Fruit fly (Drosophila melanogaster): ENCODE measurements around the gene Ugt302E1.

Ugt302E1 gene

dm6 chr3R:11198062-11198472, 43.6 kb downstream of the Ugt302E1 start (continued):
- no peak for TF ChIP-seq Ravus (GFP tag; IDR thresholded peaks at IDR 0.05)
- no peak for TF ChIP-seq CG18764 (GFP tag; optimal IDR thresholded peaks at IDR 0.05)
- no peak for TF ChIP-seq CTCF (GFP tag; optimal IDR thresholded peaks at IDR 0.05)
- no peak for TF ChIP-seq maf-S (GFP tag; optimal IDR thresholded peaks at IDR 0.05)
- no peak for TF ChIP-seq fu2 (GFP tag; optimal IDR thresholded peaks at IDR 0.05)
- no peak for TF ChIP-seq Tbp (GFP tag; optimal IDR thresholded peaks at IDR 0.05)
- TF ChIP-seq CG13123 (GFP tag; optimal IDR thresholded peaks at IDR 0.05): no peak
- TF ChIP-seq Dbx (GFP tag; IDR thresholded peaks at IDR 0.05): no peak
- no peak for TF ChIP-seq CG12659 (GFP tag; optimal IDR thresholded peaks at IDR 0.05)
- no peak for TF ChIP-seq ro (GFP tag; IDR thresholded peaks at IDR 0.05)
- TF ChIP-seq chif (GFP tag; optimal IDR thresholded peaks at IDR 0.05): no peak
- TF ChIP-seq ERR (GFP tag; optimal IDR thresholded peaks at IDR 0.05): no peak
- no peak for TF ChIP-seq CG1792 (GFP tag; optimal IDR thresholded peaks at IDR 0.05)
- no peak for TF ChIP-seq CG10274 (GFP tag; optimal IDR thresholded peaks at IDR 0.05)
- TF ChIP-seq crp (GFP tag; optimal IDR thresholded peaks at IDR 0.05): no peak
- TF ChIP-seq Dek (tag; optimal IDR thresholded peaks at IDR 0.05): no peak
- TF ChIP-seq abd-A (tag; optimal IDR thresholded peaks at IDR 0.05): peak; percentile 78
- no peak for TF ChIP-seq gcm2 (GFP tag; optimal IDR thresholded peaks at IDR 0.05)
- no peak for TF ChIP-seq unpg (GFP tag; optimal IDR thresholded peaks at IDR 0.05)
- TF ChIP-seq aop (GFP tag; IDR thresholded peaks at IDR 0.05): no peak
- no peak for TF ChIP-seq CG8388 (GFP tag; optimal IDR thresholded peaks at IDR 0.05)
- no peak for TF ChIP-seq jigr1 (GFP tag; IDR thresholded peaks at IDR 0.05)
- no peak for TF ChIP-seq sna (GFP tag; IDR thresholded peaks at IDR 0.05; ENCODE audit: partially characterized antibody)
- TF ChIP-seq Lhr (GFP tag; optimal IDR thresholded peaks at IDR 0.05): no peak
- no peak for TF ChIP-seq danr (GFP tag; IDR thresholded peaks at IDR 0.05)
- peak; percentile 36 for TF ChIP-seq CG34376 (GFP tag; optimal IDR thresholded peaks at IDR 0.05)
- TF ChIP-seq CG16779 (GFP tag; IDR thresholded peaks at IDR 0.05): 0 out of 2 replicates have a peak, but pooled peaks have one; percentile 14
- TF ChIP-seq Neu2 (GFP tag; optimal IDR thresholded peaks at IDR 0.05; ENCODE audit: borderline replicate concordance): no peak
- TF ChIP-seq zf30C (GFP tag; optimal IDR thresholded peaks at IDR 0.05): no peak
- TF ChIP-seq tx (GFP tag; optimal IDR thresholded peaks at IDR 0.05): no peak
- no peak for TF ChIP-seq CG10147 (GFP tag; optimal IDR thresholded peaks at IDR 0.05)
- TF ChIP-seq CG11504 (tag; optimal IDR thresholded peaks at IDR 0.05): no peak
- TF ChIP-seq croc (GFP tag; conservative IDR thresholded peaks at IDR 0.05): no peak
- TF ChIP-seq pho (GFP tag; optimal IDR thresholded peaks at IDR 0.05): no peak
- no peak for TF ChIP-seq CG17359 (tag; optimal IDR thresholded peaks at IDR 0.05)
- peak; percentile 54 for TF ChIP-seq ftz-f1 (GFP tag; optimal IDR thresholded peaks at IDR 0.05)
- 0 out of 3 replicates have a peak, but pooled peaks have one; percentile 23 for TF ChIP-seq CG6175 (GFP tag; IDR thresholded peaks at IDR 0.05)
- TF ChIP-seq Aef1 (GFP tag; IDR thresholded peaks at IDR 0.05): no peak
- no peak for TF ChIP-seq CG1024 (GFP tag; IDR thresholded peaks at IDR 0.05)
- no peak for TF ChIP-seq dati (GFP tag; IDR thresholded peaks at IDR 0.05)
- TF ChIP-seq Poxn (GFP tag; IDR thresholded peaks at IDR 0.05): no peak
- no peak for TF ChIP-seq usp (GFP tag; optimal IDR thresholded peaks at IDR 0.05)
- no peak for TF ChIP-seq tgo (GFP tag; IDR thresholded peaks at IDR 0.05)
- TF ChIP-seq CG1647 (GFP tag; optimal IDR thresholded peaks at IDR 0.05): no peak
- TF ChIP-seq insv (GFP tag; optimal IDR thresholded peaks at IDR 0.05): no peak
- TF ChIP-seq CG17186 (GFP tag; optimal IDR thresholded peaks at IDR 0.05): no peak
- no peak for TF ChIP-seq CG3726 (GFP tag; IDR thresholded peaks at IDR 0.05)
- TF ChIP-seq Dref (GFP tag; IDR thresholded peaks at IDR 0.05): no peak
- no peak for TF ChIP-seq Gsc (GFP tag; IDR thresholded peaks at IDR 0.05)
- TF ChIP-seq CG32532 (GFP tag; IDR thresholded peaks at IDR 0.05): peak; percentile 54
- TF ChIP-seq crol (GFP tag; IDR thresholded peaks at IDR 0.05): peak; percentile 99
- no peak for TF ChIP-seq CG12744 (GFP tag; optimal IDR thresholded peaks at IDR 0.05)
- TF ChIP-seq CG34422 (GFP tag; IDR thresholded peaks at IDR 0.05): peak; percentile 41; the same call in 1 of the 3 replicates
- no peak for TF ChIP-seq CG3995 (GFP tag; optimal IDR thresholded peaks at IDR 0.05)
